Worm (Caenorhabditis elegans): ENCODE results near the gene glit-1.

The glit-1 gene

ce11 chrX:4685579-4685978 lies 26.5 kb upstream of the glit-1 start:
- TF ChIP-seq nhr-28 (tag; optimal IDR thresholded peaks at IDR 0.05) (peak; percentile 33), unc-62 (GFP tag; optimal IDR thresholded peaks at IDR 0.05 in 1 of 2) (peak in 1 of 2 experiments; percentile 55), unc-62 (tag; optimal IDR thresholded peaks at IDR 0.05) (no peak), nhr-102 (tag; optimal IDR thresholded peaks at IDR 0.05) (no peak), hlh-30 (tag; optimal IDR thresholded peaks at IDR 0.05; ENCODE audit: insufficient read depth) (peak; percentile 3), ceh-32 (tag; optimal IDR thresholded peaks at IDR 0.05; ENCODE audit: poor library complexity) (no peak), arid-1 (GFP tag; conservative IDR thresholded peaks at IDR 0.05) (no peak), D1046.2 (GFP tag; IDR thresholded peaks at IDR 0.05) (no peak), madf-5 (GFP tag; IDR thresholded peaks at IDR 0.05) (no peak), mdl-1 (tag; optimal IDR thresholded peaks at IDR 0.05) (peak in 1 of 2 experiments; percentile 23)

ce11 chrX:4691148-4691773 lies 20.8 kb upstream of the glit-1 start, which contains the start of gene K02G10.5:
TSS of gene K02G10.5 (minus strand) at chrX:4691198.
- TF ChIP-seq rbr-2 (tag; optimal IDR thresholded peaks at IDR 0.05): no peak
- peak; percentile 62 for TF ChIP-seq aha-1 (tag)
- TF ChIP-seq unc-62 (GFP tag; optimal IDR thresholded peaks at IDR 0.05 in 1 of 2): peak in 1 of 2 experiments; percentile 79
- TF ChIP-seq unc-62 (tag; optimal IDR thresholded peaks at IDR 0.05): no peak

- TF ChIP-seq nhr-10 (tag; optimal IDR thresholded peaks at IDR 0.05): no peak
- no peak for TF ChIP-seq hmg-1.1 (GFP tag; IDR thresholded peaks at IDR 0.05)
- TF ChIP-seq nhr-111 (GFP tag; optimal IDR thresholded peaks at IDR 0.05): no peak
- no peak for TF ChIP-seq mdl-1 (tag; optimal IDR thresholded peaks at IDR 0.05)
Observed at ce11 chrX:4694611-4695370, 17.3 kb upstream of the glit-1 start.

ce11 chrX:4698271-4698670 lies 13.8 kb upstream of the glit-1 start:
- peak; percentile 3 for TF ChIP-seq hlh-30 (tag; optimal IDR thresholded peaks at IDR 0.05; ENCODE audit: insufficient read depth)
- no peak for TF ChIP-seq nhr-48 (tag; optimal IDR thresholded peaks at IDR 0.05)
- TF ChIP-seq hlh-11 (tag; optimal IDR thresholded peaks at IDR 0.05): peak; percentile 80
- no peak for TF ChIP-seq spr-1 (tag; optimal IDR thresholded peaks at IDR 0.05)
- TF ChIP-seq ceh-32 (tag; optimal IDR thresholded peaks at IDR 0.05; ENCODE audit: poor library complexity): no peak
- no peak for TF ChIP-seq skn-1 (tag; optimal IDR thresholded peaks at IDR 0.05)
- no peak for TF ChIP-seq lir-3 (tag; optimal IDR thresholded peaks at IDR 0.05)
- peak in 1 of 2 experiments; percentile 15 for TF ChIP-seq mdl-1 (tag; optimal IDR thresholded peaks at IDR 0.05)
- TF ChIP-seq nhr-237 (tag; optimal IDR thresholded peaks at IDR 0.05): no peak
- no peak for TF ChIP-seq rbr-2 (tag; optimal IDR thresholded peaks at IDR 0.05)
- no peak for TF ChIP-seq set-16 (GFP tag; IDR thresholded peaks at IDR 0.05)
- peak; percentile 79 for TF ChIP-seq dve-1 (tag; optimal IDR thresholded peaks at IDR 0.05; ENCODE audit: insufficient read depth)
- TF ChIP-seq D1046.2 (GFP tag; IDR thresholded peaks at IDR 0.05): no peak
- peak; percentile 66 for TF ChIP-seq dmd-6 (GFP tag; IDR thresholded peaks at IDR 0.05)
- no peak for TF ChIP-seq ceh-44 (GFP tag; IDR thresholded peaks at IDR 0.05)
- no peak for TF ChIP-seq hmg-1.1 (GFP tag; IDR thresholded peaks at IDR 0.05)
- TF ChIP-seq zag-1 (tag; optimal IDR thresholded peaks at IDR 0.05): no peak
- peak; percentile 71 for TF ChIP-seq nhr-28 (tag; optimal IDR thresholded peaks at IDR 0.05)
- TF ChIP-seq zfp-3 (GFP tag; conservative IDR thresholded peaks at IDR 0.05): no peak
- peak; percentile 67 for TF ChIP-seq pqm-1 (tag; optimal IDR thresholded peaks at IDR 0.05)
- TF ChIP-seq unc-39 (tag; optimal IDR thresholded peaks at IDR 0.05): no peak
- 0 out of 2 replicates have a peak, but pooled peaks have one; percentile 37 for TF ChIP-seq php-3 (GFP tag; IDR thresholded peaks at IDR 0.05)
- no peak for TF ChIP-seq mep-1 (tag; optimal IDR thresholded peaks at IDR 0.05)
- peak; percentile 39 for TF ChIP-seq nhr-77 (tag; optimal IDR thresholded peaks at IDR 0.05)
- peak; percentile 47 for TF ChIP-seq nhr-102 (tag; optimal IDR thresholded peaks at IDR 0.05)
- no peak for TF ChIP-seq lsy-2 (tag; optimal IDR thresholded peaks at IDR 0.05)
- TF ChIP-seq ceh-82 (tag; optimal IDR thresholded peaks at IDR 0.05): no peak
- TF ChIP-seq mes-2 (tag; optimal IDR thresholded peaks at IDR 0.05; ENCODE audit: poor library complexity, severe bottlenecking): peak; percentile 14
- peak; percentile 17 for TF ChIP-seq aha-1 (tag)
- peak; percentile 20 for TF ChIP-seq T20F7.1 (GFP tag; optimal IDR thresholded peaks at IDR 0.05)
- 0 out of 2 replicates have a peak, but pooled peaks have one; percentile 44 for TF ChIP-seq tra-1 (GFP tag; IDR thresholded peaks at IDR 0.05)
- no peak for TF ChIP-seq daf-16 (GFP tag; optimal IDR thresholded peaks at IDR 0.05)
- peak; percentile 89 for TF ChIP-seq daf-16 (tag; optimal IDR thresholded peaks at IDR 0.05)
- no peak for TF ChIP-seq lin-38 (GFP tag; IDR thresholded peaks at IDR 0.05)
- no peak for TF ChIP-seq nhr-111 (GFP tag; optimal IDR thresholded peaks at IDR 0.05)
- no peak for TF ChIP-seq ceh-28 (tag; optimal IDR thresholded peaks at IDR 0.05)

Data from whole organism, L4 larva.